Worm (Caenorhabditis elegans) whole organism, L4/young adult: ENCODE measurements around the gene gad-3.

Experiments
- dao-5 ChIP-seq: sonication (generic microtip); optimal IDR thresholded peaks from 2 replicates; lab custom pipeline; 2016; ENCODE audit warnings: missing genotype, missing genetic modification characterization, moderate library complexity, missing compliant biosample characterization
- him-1 ChIP-seq: sonication (generic microtip); optimal IDR thresholded peaks from 2 replicates; lab custom pipeline; 2016; ENCODE audit warnings: missing genotype, missing genetic modification reagents, missing genetic modification characterization, missing compliant biosample characterization

DNA sequence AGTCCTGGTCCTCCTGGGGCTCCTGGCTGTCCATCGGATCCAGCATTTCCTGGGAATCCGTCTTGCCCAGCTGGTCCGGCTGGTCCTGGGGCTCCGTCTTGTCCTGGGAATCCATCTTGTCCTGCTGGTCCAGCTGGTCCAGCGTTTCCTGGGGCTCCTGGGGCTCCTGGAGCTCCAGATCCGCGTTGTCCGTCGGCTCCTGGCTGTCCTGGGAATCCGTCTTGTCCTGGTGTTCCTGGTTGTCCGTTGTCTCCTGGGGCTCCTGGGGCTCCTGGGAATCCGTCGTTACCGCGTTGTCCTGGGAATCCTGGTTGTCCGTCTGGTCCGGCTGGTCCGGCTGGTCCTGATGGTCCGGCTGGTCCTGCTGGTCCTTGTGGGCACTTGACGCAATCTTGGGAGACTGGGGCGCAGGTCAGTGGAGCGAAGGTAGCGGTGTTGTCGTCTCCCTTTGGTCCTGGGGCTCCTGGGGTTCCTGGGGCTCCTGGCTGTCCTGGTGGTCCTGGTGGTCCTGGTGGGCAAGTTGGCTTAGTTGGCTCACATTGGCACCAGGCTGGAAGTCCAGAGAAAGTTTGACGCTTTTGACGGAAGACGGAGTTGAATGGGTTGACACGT, 10.6 kb downstream of the gad-3 start:
- TF ChIP-seq him-1: no peak
- no peak for TF ChIP-seq dao-5
